Worm (Caenorhabditis elegans) whole organism, L4 larva: Measurements from ENCODE around the gene R13D7.2.

ENCODE experiments used
- ZK546.5 ChIP-seq, 2 experiments: sonication (generic microtip); optimal IDR thresholded peaks; 2 replicates each; lab custom pipeline; 2017; ENCODE audit warnings: missing biosample characterization in 2 of 2, missing genetic modification characterization in 2 of 2
- aly-2 ChIP-seq: sonication (generic microtip); optimal IDR thresholded peaks from 2 replicates; lab custom pipeline; 2018; ENCODE audit warnings: missing biosample characterization, missing genetic modification characterization
- ama-1 ChIP-seq: fragments of 150-350 bp; optimal IDR thresholded peaks from 2 replicates; lab custom pipeline; 2014; ENCODE audit warnings: inconsistent platforms, mixed read lengths
- daf-16 ChIP-seq, 3 experiments: sonication (generic microtip); optimal IDR thresholded peaks; 2 replicates each; lab custom pipeline; 2016 to 2017; ENCODE audit warnings: missing genetic modification characterization in 3 of 3, missing genetic modification reagents in 3 of 3, mild to moderate bottlenecking in 2 of 3, missing compliant biosample characterization in 2 of 3, missing biosample characterization in 1 of 3, moderate library complexity in 1 of 3
- egl-27 ChIP-seq: sonication (generic microtip); optimal IDR thresholded peaks from 3 replicates; lab custom pipeline; 2017; ENCODE audit warnings: missing biosample characterization, missing genetic modification reagents, missing genetic modification characterization
- nhr-41 ChIP-seq: fragments of 200-800 bp; sonication (Bioruptor generic); IDR thresholded peaks from 2 replicates; pipeline ENCODE4 v1.3.6; 2022; ENCODE audit warnings: missing genetic modification reagents, missing genetic modification characterization, missing compliant biosample characterization
- nhr-6 ChIP-seq: fragments of 150-350 bp; optimal IDR thresholded peaks from 2 replicates; lab custom pipeline; 2014; ENCODE audit warnings: missing biosample characterization, missing genetic modification characterization
- nhr-76 ChIP-seq: fragments of 150-350 bp; optimal IDR thresholded peaks from 2 replicates; lab custom pipeline; 2014; ENCODE audit warnings: missing biosample characterization, missing genetic modification characterization
- saeg-2 ChIP-seq: fragments of 200-800 bp; sonication (Bioruptor generic); IDR thresholded peaks from 2 replicates; pipeline ENCODE4 v1.3.6; 2022; ENCODE audit warnings: missing genetic modification reagents, missing genetic modification characterization, missing compliant biosample characterization
- snpc-4 ChIP-seq: fragments of 150-350 bp; optimal IDR thresholded peaks from 2 replicates; lab custom pipeline; 2014; ENCODE audit warnings: missing biosample characterization, missing genetic modification characterization
- unc-39 ChIP-seq: sonication (generic microtip); optimal IDR thresholded peaks from 2 replicates; lab custom pipeline; 2017; ENCODE audit warnings: missing biosample characterization, missing genetic modification characterization
- vab-7 ChIP-seq: fragments of 200-800 bp; sonication (Bioruptor generic); IDR thresholded peaks from 2 replicates; pipeline ENCODE4 v1.3.6; 2022; ENCODE audit warnings: missing genetic modification reagents, missing genetic modification characterization, missing compliant biosample characterization

DNA sequence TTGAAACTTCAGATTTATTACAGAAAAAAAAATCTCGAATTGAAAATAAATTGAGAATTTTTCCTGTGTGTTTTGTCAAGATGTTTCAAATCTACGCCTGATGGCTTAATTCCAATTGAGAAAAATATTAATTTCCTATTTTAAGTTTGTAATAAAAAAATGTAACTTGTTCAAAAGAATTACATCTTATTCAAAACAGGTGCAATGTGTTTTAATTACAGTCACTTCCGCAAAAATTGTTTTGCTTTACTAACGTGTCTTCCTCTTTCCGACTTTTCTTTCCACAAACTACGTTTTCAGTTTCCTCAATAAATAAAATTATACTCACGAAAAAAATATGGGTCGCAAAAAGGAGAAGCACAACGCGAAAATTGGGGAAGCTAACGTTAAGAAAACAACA is 28.3 kb downstream of the R13D7.2 start, which contains the start of gene F25E5.16:
- no peak for TF ChIP-seq unc-39 (tag; lab: Kevin White, UChicago)
- TF ChIP-seq nhr-76 = no peak
- TF ChIP-seq ama-1 (lab: Kevin White, UChicago) = no peak
- no peak for TF ChIP-seq nhr-6 (tag; lab: Kevin White, UChicago)
- no peak for TF ChIP-seq aly-2
- TF ChIP-seq snpc-4 = no peak
- TF ChIP-seq vab-7 (GFP tag; lab: Robert Waterston, UW) = no peak
- TF ChIP-seq nhr-41 (GFP tag; lab: Robert Waterston, UW) = no peak
- no peak for TF ChIP-seq egl-27
- no peak for TF ChIP-seq saeg-2 (GFP tag; lab: Robert Waterston, UW)
- no peak for TF ChIP-seq ZK546.5 (tag; optimal IDR thresholded peaks at IDR 0.05; lab: Kevin White, UChicago)
- no peak for TF ChIP-seq daf-16 (GFP tag; optimal IDR thresholded peaks at IDR 0.05; lab: Kevin White, UChicago)
- TF ChIP-seq daf-16 (tag; optimal IDR thresholded peaks at IDR 0.05; lab: Kevin White, UChicago) = no peak
